Fruit fly (Drosophila melanogaster) whole organism, prepupa: Measurements from ENCODE around the gene Sems.

ENCODE experiments used
- Blimp-1 ChIP-seq: fragments of 200-800 bp; sonication (Bioruptor generic); optimal IDR thresholded peaks from 3 replicates; lab custom pipeline; 2017; ENCODE audit warnings: missing biosample characterization, missing genetic modification characterization, mild to moderate bottlenecking, moderate library complexity, missing genetic modification reagents
- CG10669 ChIP-seq: fragments of 200-800 bp; sonication (Bioruptor generic); optimal IDR thresholded peaks from 3 replicates; lab custom pipeline; 2018; ENCODE audit warnings: missing biosample characterization, mild to moderate bottlenecking, missing genetic modification characterization, moderate library complexity
- CG11762 ChIP-seq: fragments of 200-800 bp; sonication (Bioruptor generic); optimal IDR thresholded peaks from 3 replicates; lab custom pipeline; 2016; ENCODE audit warnings: missing biosample characterization, missing genetic modification characterization; ENCODE audit not compliant: insufficient read depth
- CG15336 ChIP-seq: fragments of 200-800 bp; sonication (Bioruptor generic); IDR thresholded peaks from 2 replicates; pipeline ENCODE4 v1.3.6; 2022; ENCODE audit warnings: missing biosample characterization, missing genetic modification characterization
- CG1621 ChIP-seq: fragments of 200-800 bp; sonication (Bioruptor generic); optimal IDR thresholded peaks from 3 replicates; lab custom pipeline; 2018; ENCODE audit warnings: missing biosample characterization, mild to moderate bottlenecking, missing genetic modification characterization
- CG3032 ChIP-seq: fragments of 200-800 bp; optimal IDR thresholded peaks from 2 replicates; lab custom pipeline; 2019; ENCODE audit warnings: missing biosample characterization, mild to moderate bottlenecking, missing genetic modification characterization, moderate library complexity
- CG31627 ChIP-seq: fragments of 200-800 bp; sonication (Bioruptor generic); optimal IDR thresholded peaks from 3 replicates; lab custom pipeline; 2016; ENCODE audit warnings: missing biosample characterization, missing genetic modification characterization
- CG32006 ChIP-seq: fragments of 200-800 bp; sonication (Bioruptor generic); optimal IDR thresholded peaks from 3 replicates; lab custom pipeline; 2017; ENCODE audit warnings: missing biosample characterization, mild to moderate bottlenecking, missing genetic modification characterization
- CG6163 ChIP-seq: fragments of 200-800 bp; sonication (Bioruptor generic); IDR thresholded peaks from 3 replicates; pipeline ENCODE4 v1.3.6; 2022; ENCODE audit warnings: missing biosample characterization, missing genetic modification characterization
- CG6276 ChIP-seq: fragments of 200-800 bp; sonication (Bioruptor generic); optimal IDR thresholded peaks from 2 replicates; lab custom pipeline; 2017; ENCODE audit warnings: missing biosample characterization, mild to moderate bottlenecking, missing genetic modification characterization
- CG6808 ChIP-seq: fragments of 200-800 bp; sonication (Bioruptor generic); optimal IDR thresholded peaks from 3 replicates; lab custom pipeline; 2017; ENCODE audit warnings: missing biosample characterization, missing genetic modification characterization, mild to moderate bottlenecking, moderate library complexity, missing genetic modification reagents
- CG6854 ChIP-seq: fragments of 200-800 bp; sonication (Bioruptor generic); optimal IDR thresholded peaks from 2 replicates; lab custom pipeline; 2017; ENCODE audit warnings: missing biosample characterization, mild to moderate bottlenecking, missing genetic modification characterization
- CG8632 ChIP-seq: fragments of 200-800 bp; sonication (Bioruptor generic); optimal IDR thresholded peaks from 3 replicates; lab custom pipeline; 2016; ENCODE audit warnings: missing biosample characterization, missing genetic modification characterization
- CG9139 ChIP-seq: fragments of 200-800 bp; sonication (Bioruptor generic); optimal IDR thresholded peaks from 3 replicates; lab custom pipeline; 2017; ENCODE audit warnings: missing biosample characterization, mild to moderate bottlenecking, missing genetic modification characterization
- Eip75B ChIP-seq: fragments of 200-800 bp; sonication (Bioruptor generic); optimal IDR thresholded peaks from 3 replicates; lab custom pipeline; 2016; ENCODE audit warnings: missing biosample characterization, missing genetic modification characterization
- Eip78C ChIP-seq: fragments of 200-800 bp; sonication (Bioruptor generic); peaks from one replicate; lab custom pipeline; 2016; ENCODE audit warnings: missing biosample characterization, missing genetic modification characterization
- Eip93F ChIP-seq: fragments of 200-800 bp; sonication (Bioruptor generic); optimal IDR thresholded peaks from 2 replicates; lab custom pipeline; 2016; ENCODE audit warnings: missing biosample characterization, mild to moderate bottlenecking, missing genetic modification characterization
- Ets96B ChIP-seq: fragments of 200-800 bp; optimal IDR thresholded peaks from 2 replicates; lab custom pipeline; 2019; ENCODE audit warnings: missing biosample characterization, mild to moderate bottlenecking, missing genetic modification characterization, moderate library complexity
- Gug ChIP-seq: fragments of 200-800 bp; sonication (Bioruptor generic); IDR thresholded peaks from 2 replicates; pipeline ENCODE4 v1.3.6; 2022; ENCODE audit warnings: missing biosample characterization, missing genetic modification characterization
- Hr38 ChIP-seq: sonication (Bioruptor generic); optimal IDR thresholded peaks from 2 replicates; lab custom pipeline; 2016; ENCODE audit warnings: missing biosample characterization, missing genetic modification characterization
- Hr39 ChIP-seq: fragments of 200-800 bp; sonication (Bioruptor generic); optimal IDR thresholded peaks from 2 replicates; lab custom pipeline; 2016; ENCODE audit warnings: missing biosample characterization, missing genetic modification characterization
- Hr4 ChIP-seq: fragments of 200-800 bp; sonication (Bioruptor generic); optimal IDR thresholded peaks from 3 replicates; lab custom pipeline; 2016; ENCODE audit warnings: missing biosample characterization, missing genetic modification characterization
- Met ChIP-seq: fragments of 200-800 bp; sonication (Bioruptor generic); optimal IDR thresholded peaks from 3 replicates; lab custom pipeline; 2016; ENCODE audit warnings: missing biosample characterization, missing genetic modification characterization
- OdsH ChIP-seq: fragments of 200-800 bp; sonication (Bioruptor generic); optimal IDR thresholded peaks from 3 replicates; lab custom pipeline; 2016; ENCODE audit warnings: missing biosample characterization, missing genetic modification characterization
- Smox ChIP-seq: fragments of 200-800 bp; sonication (Bioruptor generic); optimal IDR thresholded peaks from 3 replicates; lab custom pipeline; 2016; ENCODE audit warnings: missing biosample characterization, missing genetic modification characterization
- Sox14 ChIP-seq: fragments of 200-800 bp; sonication (Bioruptor generic); optimal IDR thresholded peaks from 3 replicates; lab custom pipeline; 2016; ENCODE audit warnings: missing biosample characterization, missing genetic modification characterization
- Sox15 ChIP-seq: fragments of 200-800 bp; sonication (Bioruptor generic); optimal IDR thresholded peaks from 3 replicates; lab custom pipeline; 2016; ENCODE audit warnings: missing biosample characterization, missing genetic modification characterization
- acj6 ChIP-seq: fragments of 200-800 bp; sonication (Bioruptor generic); optimal IDR thresholded peaks from 3 replicates; lab custom pipeline; 2016; ENCODE audit warnings: missing biosample characterization, missing genetic modification characterization
- cyc ChIP-seq: fragments of 200-800 bp; sonication (Bioruptor generic); optimal IDR thresholded peaks from 3 replicates; lab custom pipeline; 2016; ENCODE audit warnings: missing biosample characterization, missing genetic modification characterization
- dsx ChIP-seq: fragments of 200-800 bp; optimal IDR thresholded peaks from 3 replicates; lab custom pipeline; 2019; ENCODE audit warnings: missing biosample characterization, mild to moderate bottlenecking, missing genetic modification characterization, moderate library complexity; ENCODE audit not compliant: poor library complexity, severe bottlenecking
- esn ChIP-seq: fragments of 200-800 bp; sonication (Bioruptor generic); optimal IDR thresholded peaks from 2 replicates; lab custom pipeline; 2016; ENCODE audit warnings: missing biosample characterization, mild to moderate bottlenecking, missing genetic modification characterization, moderate library complexity
- fd59A ChIP-seq: fragments of 200-800 bp; sonication (Bioruptor generic); optimal IDR thresholded peaks from 2 replicates; lab custom pipeline; 2017; ENCODE audit warnings: missing biosample characterization, mild to moderate bottlenecking, missing genetic modification characterization, missing genetic modification reagents
- fd85E ChIP-seq: fragments of 200-800 bp; sonication (Bioruptor generic); optimal IDR thresholded peaks from 3 replicates; lab custom pipeline; 2016; ENCODE audit warnings: missing biosample characterization, missing genetic modification characterization
- fkh ChIP-seq: fragments of 200-800 bp; sonication (Bioruptor generic); optimal IDR thresholded peaks from 3 replicates; lab custom pipeline; 2017; ENCODE audit warnings: missing biosample characterization, mild to moderate bottlenecking, missing genetic modification characterization, moderate library complexity
- lz ChIP-seq: fragments of 200-800 bp; sonication (Bioruptor generic); optimal IDR thresholded peaks from 3 replicates; lab custom pipeline; 2016; ENCODE audit warnings: missing biosample characterization, missing genetic modification characterization
- net ChIP-seq: fragments of 200-800 bp; sonication (Bioruptor generic); optimal IDR thresholded peaks from 3 replicates; lab custom pipeline; 2016; ENCODE audit warnings: missing biosample characterization, missing genetic modification characterization
- pdm3 ChIP-seq: fragments of 200-800 bp; sonication (Bioruptor generic); optimal IDR thresholded peaks from 3 replicates; lab custom pipeline; 2016; ENCODE audit warnings: missing biosample characterization, missing genetic modification characterization
- salr ChIP-seq, 2 experiments: fragments of 200-800 bp; sonication (Bioruptor generic); optimal IDR thresholded peaks; 3 replicates each; lab custom pipeline; 2016 to 2018; ENCODE audit warnings: missing biosample characterization in 2 of 2, missing genetic modification characterization in 2 of 2, mild to moderate bottlenecking in 1 of 2
- spab ChIP-seq: fragments of 200-800 bp; sonication (Bioruptor generic); optimal IDR thresholded peaks from 2 replicates; lab custom pipeline; 2017; ENCODE audit warnings: missing biosample characterization, mild to moderate bottlenecking, missing genetic modification characterization, missing genetic modification reagents
- ss ChIP-seq, 2 experiments: fragments of 200-800 bp; sonication (Bioruptor generic); optimal IDR thresholded peaks; 2 replicates in 1 of 2; 3 replicates in 1 of 2; lab custom pipeline; 2017 to 2018; ENCODE audit warnings: mild to moderate bottlenecking in 2 of 2, missing biosample characterization in 2 of 2, missing genetic modification characterization in 2 of 2, moderate library complexity in 1 of 2
- svp ChIP-seq: fragments of 200-800 bp; sonication (Bioruptor generic); peaks from one replicate; lab custom pipeline; 2016; ENCODE audit warnings: missing biosample characterization, missing genetic modification characterization
- topi ChIP-seq: fragments of 200-800 bp; sonication (Bioruptor generic); optimal IDR thresholded peaks from 3 replicates; lab custom pipeline; 2016; ENCODE audit warnings: missing biosample characterization, missing genetic modification characterization
- vri ChIP-seq: fragments of 200-800 bp; sonication (Bioruptor generic); optimal IDR thresholded peaks from 3 replicates; lab custom pipeline; 2016; ENCODE audit warnings: missing biosample characterization, mild to moderate bottlenecking, missing genetic modification characterization

Sems gene

dm6 chr3L:20918945-20919344 is 37.6 kb downstream of the Sems start (continued):
- peak; percentile 18 for TF ChIP-seq OdsH (GFP tag; lab: Kevin White, UChicago)
- TF ChIP-seq CG8632: no peak
- no peak for TF ChIP-seq fkh (GFP tag; lab: Kevin White, UChicago)
- TF ChIP-seq acj6 (GFP tag; lab: Kevin White, UChicago): no peak
- TF ChIP-seq Ets96B: no peak
- no peak for TF ChIP-seq CG6854 (GFP tag; lab: Kevin White, UChicago)
- TF ChIP-seq lz (GFP tag; lab: Kevin White, UChicago): peak; percentile 5
- TF ChIP-seq spab (GFP tag; lab: Kevin White, UChicago): no peak
- TF ChIP-seq CG6163 (GFP tag; lab: Robert Waterston, UW): 0 out of 3 replicates have a peak, but pooled peaks have one; percentile 40
- TF ChIP-seq Sox14 (GFP tag; lab: Kevin White, UChicago): peak; percentile 2
- peak; percentile 31 for TF ChIP-seq pdm3 (GFP tag; lab: Kevin White, UChicago)
- peak; percentile 23 for TF ChIP-seq Eip75B (GFP tag; lab: Kevin White, UChicago)
- no peak for TF ChIP-seq CG1621 (tag; lab: Kevin White, UChicago)
- no peak for TF ChIP-seq net (GFP tag; lab: Kevin White, UChicago)
- TF ChIP-seq vri (GFP tag; lab: Kevin White, UChicago): no peak
- no peak for TF ChIP-seq fd85E (GFP tag; lab: Kevin White, UChicago)
- TF ChIP-seq CG15336 (GFP tag; lab: Robert Waterston, UW): peak; percentile 55
- no peak for TF ChIP-seq CG11762 (GFP tag; lab: Kevin White, UChicago)
- TF ChIP-seq CG9139 (GFP tag; lab: Kevin White, UChicago): no peak
- no peak for TF ChIP-seq Gug (GFP tag; lab: Robert Waterston, UW)
- no peak for TF ChIP-seq ss (GFP tag; optimal IDR thresholded peaks at IDR 0.05; lab: Kevin White, UChicago)
- peak; percentile 11 for TF ChIP-seq fd59A (GFP tag; lab: Kevin White, UChicago)
- TF ChIP-seq Sox15 (GFP tag; lab: Kevin White, UChicago): no peak
- no peak for TF ChIP-seq Blimp-1 (GFP tag; lab: Kevin White, UChicago)
- no peak for TF ChIP-seq Eip93F (GFP tag; lab: Kevin White, UChicago)
- TF ChIP-seq CG6276: peak; percentile 63
- no peak for TF ChIP-seq CG6808 (GFP tag; lab: Kevin White, UChicago)
- TF ChIP-seq Smox (GFP tag; lab: Kevin White, UChicago): no peak
- peak; percentile 80 for TF ChIP-seq Eip78C (GFP tag; lab: Kevin White, UChicago)
- TF ChIP-seq CG32006: peak; percentile 78
- no peak for TF ChIP-seq salr (GFP tag; optimal IDR thresholded peaks at IDR 0.05; lab: Kevin White, UChicago)
- peak; percentile 73 for TF ChIP-seq Hr4 (GFP tag; lab: Kevin White, UChicago)

dm6 chr3L:20917025-20917691 is 39.4 kb downstream of the Sems start:
- TF ChIP-seq Eip75B (GFP tag; lab: Kevin White, UChicago) (no peak), cyc (GFP tag; lab: Kevin White, UChicago) (peak; percentile 32), Hr39 (peak; percentile 24), pdm3 (GFP tag; lab: Kevin White, UChicago) (peak; percentile 10), dsx (GFP tag; lab: Kevin White, UChicago) (peak; percentile 15), vri (GFP tag; lab: Kevin White, UChicago) (no peak), lz (GFP tag; lab: Kevin White, UChicago) (peak; percentile 26), Blimp-1 (GFP tag; lab: Kevin White, UChicago) (peak; percentile 37), CG6808 (GFP tag; lab: Kevin White, UChicago) (peak; percentile 9), svp (peak; percentile 65), CG3032 (no peak), topi (GFP tag; lab: Kevin White, UChicago) (peak; percentile 32), Hr38 (GFP tag; lab: Kevin White, UChicago) (no peak), Smox (GFP tag; lab: Kevin White, UChicago) (peak; percentile 13), CG31627 (GFP tag; lab: Kevin White, UChicago) (peak; percentile 39), Eip78C (GFP tag; lab: Kevin White, UChicago) (peak; percentile 83), esn (GFP tag; lab: Kevin White, UChicago) (peak; percentile 58), OdsH (GFP tag; lab: Kevin White, UChicago) (no peak), Met (GFP tag; lab: Kevin White, UChicago) (peak; percentile 45), ss (GFP tag; optimal IDR thresholded peaks at IDR 0.05; lab: Kevin White, UChicago) (peak in 1 of 2 experiments; percentile 5), CG10669 (GFP tag; lab: Kevin White, UChicago) (peak; percentile 18), CG8632 (no peak), fd85E (GFP tag; lab: Kevin White, UChicago) (no peak)
